Fruit fly (Drosophila melanogaster) whole organism, embryonic: Measurements from ENCODE around the gene sqh.
A peak's percentile ranks its signal among the peaks of the same experiment; 100 is the strongest.

Source experiments
- ATbp ChIP-seq: fragments of 200-800 bp; sonication (Bioruptor generic); optimal IDR thresholded peaks from 2 replicates; lab custom pipeline; 2017; ENCODE audit warnings: missing biosample characterization, mild to moderate bottlenecking, missing genetic modification characterization, missing genetic modification reagents
- CG10274 ChIP-seq: fragments of 200-800 bp; sonication (Bioruptor generic); optimal IDR thresholded peaks from 3 replicates; lab custom pipeline; 2017; ENCODE audit warnings: missing biosample characterization, mild to moderate bottlenecking, missing genetic modification characterization
- CG11398 ChIP-seq: fragments of 200-800 bp; sonication (Bioruptor generic); optimal IDR thresholded peaks from 2 replicates; lab custom pipeline; 2016; ENCODE audit warnings: missing biosample characterization, missing genetic modification characterization
- CG12236 ChIP-seq: fragments of 200-800 bp; sonication (Bioruptor generic); optimal IDR thresholded peaks from 2 replicates; lab custom pipeline; 2016; ENCODE audit warnings: missing biosample characterization, missing genetic modification characterization
- CG12391 ChIP-seq: fragments of 200-800 bp; sonication (Bioruptor generic); optimal IDR thresholded peaks from 3 replicates; lab custom pipeline; 2018; ENCODE audit warnings: missing biosample characterization, mild to moderate bottlenecking, missing genetic modification characterization, moderate library complexity
- CG14965 ChIP-seq: fragments of 200-800 bp; sonication (Bioruptor generic); optimal IDR thresholded peaks from 2 replicates; lab custom pipeline; 2016; ENCODE audit warnings: missing biosample characterization, missing genetic modification characterization, borderline replicate concordance
- CG15011 ChIP-seq: fragments of 200-800 bp; sonication (Bioruptor generic); optimal IDR thresholded peaks from 3 replicates; lab custom pipeline; 2018; ENCODE audit warnings: missing biosample characterization, mild to moderate bottlenecking, missing genetic modification characterization
- CG17328 ChIP-seq: fragments of 200-800 bp; sonication (Bioruptor generic); IDR thresholded peaks from 2 replicates; pipeline ENCODE4 v1.3.6; 2022; ENCODE audit warnings: missing biosample characterization, missing genetic modification characterization
- CG1832 ChIP-seq: fragments of 200-800 bp; sonication (Bioruptor generic); optimal IDR thresholded peaks from 2 replicates; lab custom pipeline; 2017; ENCODE audit warnings: missing biosample characterization, mild to moderate bottlenecking, missing genetic modification characterization, inconsistent platforms
- CG2202 ChIP-seq: fragments of 200-800 bp; sonication (Bioruptor generic); optimal IDR thresholded peaks from 2 replicates; lab custom pipeline; 2018; ENCODE audit warnings: missing biosample characterization, mild to moderate bottlenecking, missing genetic modification characterization
- CG3065 ChIP-seq: fragments of 200-800 bp; sonication (Bioruptor generic); optimal IDR thresholded peaks from 2 replicates; lab custom pipeline; 2016; ENCODE audit warnings: missing biosample characterization, missing genetic modification characterization
- CG31388 ChIP-seq: fragments of 200-800 bp; sonication (Bioruptor generic); optimal IDR thresholded peaks from 2 replicates; lab custom pipeline; 2016; ENCODE audit warnings: missing biosample characterization, missing genetic modification characterization
- CG42726 ChIP-seq: fragments of 200-800 bp; sonication (Bioruptor generic); IDR thresholded peaks from 2 replicates; pipeline ENCODE4 v1.3.6; 2022; ENCODE audit warnings: missing biosample characterization, missing genetic modification characterization; ENCODE audit not compliant: partially characterized antibody
- CG4617 ChIP-seq: fragments of 200-800 bp; sonication (Bioruptor generic); optimal IDR thresholded peaks from 3 replicates; lab custom pipeline; 2016; ENCODE audit warnings: missing biosample characterization, missing genetic modification characterization, borderline replicate concordance
- CG4854 ChIP-seq: fragments of 200-800 bp; sonication (Bioruptor generic); optimal IDR thresholded peaks from 2 replicates; lab custom pipeline; 2016; ENCODE audit warnings: missing biosample characterization, missing genetic modification characterization, inconsistent platforms
- CG6689 ChIP-seq: fragments of 200-800 bp; sonication (Bioruptor generic); IDR thresholded peaks from 2 replicates; pipeline ENCODE4 v1.3.6; 2022; ENCODE audit warnings: missing biosample characterization, missing genetic modification characterization
- CG6854 ChIP-seq: fragments of 200-800 bp; sonication (Bioruptor generic); optimal IDR thresholded peaks from 3 replicates; lab custom pipeline; 2017; ENCODE audit warnings: missing biosample characterization, mild to moderate bottlenecking, missing genetic modification characterization
- CG7987 ChIP-seq: fragments of 200-800 bp; sonication (Bioruptor generic); optimal IDR thresholded peaks from 2 replicates; lab custom pipeline; 2018; ENCODE audit warnings: missing biosample characterization, mild to moderate bottlenecking, missing genetic modification characterization, moderate library complexity
- CTCF ChIP-seq: fragments of 200-800 bp; sonication (Bioruptor generic); optimal IDR thresholded peaks from 2 replicates; lab custom pipeline; 2017; ENCODE audit warnings: missing biosample characterization, mild to moderate bottlenecking, missing genetic modification characterization, moderate library complexity
- D19A ChIP-seq: fragments of 200-800 bp; optimal IDR thresholded peaks from 3 replicates; lab custom pipeline; 2019; ENCODE audit warnings: missing biosample characterization, mild to moderate bottlenecking, missing genetic modification characterization, moderate library complexity
- Doc3 ChIP-seq: fragments of 200-800 bp; sonication (Bioruptor generic); IDR thresholded peaks from 3 replicates; pipeline ENCODE4 v1.3.6; 2022; ENCODE audit warnings: missing biosample characterization, missing genetic modification characterization; ENCODE audit not compliant: partially characterized antibody
- Elba2 ChIP-seq: fragments of 200-800 bp; sonication (Bioruptor generic); optimal IDR thresholded peaks from 3 replicates; lab custom pipeline; 2016; ENCODE audit warnings: missing biosample characterization, missing genetic modification characterization
- HmgZ ChIP-seq: fragments of 200-800 bp; sonication (Bioruptor generic); optimal IDR thresholded peaks from 2 replicates; lab custom pipeline; 2018; ENCODE audit warnings: missing biosample characterization, mild to moderate bottlenecking, missing genetic modification characterization
- Hmr ChIP-seq: fragments of 200-800 bp; sonication (Bioruptor generic); optimal IDR thresholded peaks from 3 replicates; lab custom pipeline; 2017; ENCODE audit warnings: mild to moderate bottlenecking, missing biosample characterization, missing genetic modification reagents, missing genetic modification characterization
- Hr51 ChIP-seq, 2 experiments: fragments of 200-800 bp; sonication (Bioruptor generic); optimal IDR thresholded peaks; 2 replicates in 1 of 2; 3 replicates in 1 of 2; lab custom pipeline; 2016 to 2018; ENCODE audit warnings: missing biosample characterization in 2 of 2, missing genetic modification characterization in 2 of 2, mild to moderate bottlenecking in 1 of 2, moderate library complexity in 1 of 2
- MBD-R2 ChIP-seq: fragments of 200-800 bp; sonication (Bioruptor generic); IDR thresholded peaks from 2 replicates; pipeline ENCODE4 v1.3.6; 2022; ENCODE audit warnings: missing biosample characterization, missing genetic modification characterization
- Mes4 ChIP-seq: fragments of 200-800 bp; sonication (Bioruptor generic); optimal IDR thresholded peaks from 2 replicates; lab custom pipeline; 2016; ENCODE audit warnings: missing biosample characterization, missing genetic modification characterization
- Side ChIP-seq: fragments of 200-800 bp; sonication (Bioruptor generic); optimal IDR thresholded peaks from 2 replicates; lab custom pipeline; 2016; ENCODE audit warnings: missing biosample characterization, missing genetic modification characterization
- abd-A ChIP-seq: fragments of 200-800 bp; sonication (Bioruptor generic); optimal IDR thresholded peaks from 3 replicates; lab custom pipeline; 2019; ENCODE audit warnings: missing biosample characterization, mild to moderate bottlenecking, missing genetic modification characterization, moderate library complexity
- croc ChIP-seq: fragments of 200-800 bp; sonication (Bioruptor generic); conservative IDR thresholded peaks from 3 replicates; pipeline ENCODE4 v1.3.6; 2022; ENCODE audit warnings: missing biosample characterization, missing genetic modification characterization
- dpn ChIP-seq, 2 experiments: fragments of 200-800 bp; sonication (Bioruptor generic); optimal IDR thresholded peaks; 3 replicates each; lab custom pipeline; 2016; ENCODE audit warnings: missing biosample characterization in 2 of 2, missing genetic modification characterization in 2 of 2
- en ChIP-seq: fragments of 200-800 bp; sonication (Bioruptor generic); optimal IDR thresholded peaks from 2 replicates; lab custom pipeline; 2016; ENCODE audit warnings: missing biosample characterization, missing genetic modification characterization
- eve ChIP-seq, 2 experiments: fragments of >200 bp; optimal IDR thresholded peaks; 2 replicates each; lab custom pipeline; 2017; ENCODE audit warnings: missing biosample characterization in 2 of 2, missing genetic modification characterization in 2 of 2
- exex ChIP-seq: fragments of 200-800 bp; sonication (Bioruptor generic); optimal IDR thresholded peaks from 4 replicates; lab custom pipeline; 2018; ENCODE audit warnings: missing biosample characterization, mild to moderate bottlenecking, missing genetic modification characterization, moderate library complexity
- fd96Cb ChIP-seq: fragments of 200-800 bp; sonication (Bioruptor generic); optimal IDR thresholded peaks from 2 replicates; lab custom pipeline; 2018; ENCODE audit warnings: missing biosample characterization, mild to moderate bottlenecking, missing genetic modification characterization, moderate library complexity
- gcm2 ChIP-seq: fragments of 200-800 bp; sonication (Bioruptor generic); optimal IDR thresholded peaks from 2 replicates; lab custom pipeline; 2016; ENCODE audit warnings: missing biosample characterization, missing genetic modification characterization
- h ChIP-seq: fragments of >200 bp; optimal IDR thresholded peaks from 2 replicates; lab custom pipeline; 2017
- hb ChIP-seq: fragments of 200-800 bp; sonication (Bioruptor generic); IDR thresholded peaks from 3 replicates; pipeline ENCODE4 v1.3.6; 2022; ENCODE audit warnings: missing biosample characterization, missing genetic modification characterization; ENCODE audit not compliant: partially characterized antibody
- ind ChIP-seq: fragments of 200-800 bp; sonication (Bioruptor generic); optimal IDR thresholded peaks from 3 replicates; lab custom pipeline; 2016; ENCODE audit warnings: missing biosample characterization, missing genetic modification characterization
- insv ChIP-seq, 2 experiments: fragments of 200-800 bp; sonication (Bioruptor generic); optimal IDR thresholded peaks; 3 replicates each; lab custom pipeline; 2016 to 2018; ENCODE audit warnings: missing biosample characterization in 2 of 2, missing genetic modification characterization in 2 of 2
- lbe ChIP-seq: fragments of 200-800 bp; sonication (Bioruptor generic); optimal IDR thresholded peaks from 2 replicates; lab custom pipeline; 2016; ENCODE audit warnings: missing biosample characterization, mild to moderate bottlenecking, missing genetic modification characterization
- mam ChIP-seq: fragments of 200-800 bp; sonication (Bioruptor generic); optimal IDR thresholded peaks from 3 replicates; lab custom pipeline; 2016; ENCODE audit warnings: missing biosample characterization, missing genetic modification characterization
- mld ChIP-seq: fragments of 200-800 bp; sonication (Bioruptor generic); IDR thresholded peaks from 3 replicates; pipeline ENCODE4 v1.3.6; 2022; ENCODE audit warnings: missing biosample characterization, missing genetic modification characterization; ENCODE audit not compliant: partially characterized antibody
- nmo ChIP-seq: fragments of 200-800 bp; sonication (Bioruptor generic); optimal IDR thresholded peaks from 2 replicates; lab custom pipeline; 2018; ENCODE audit warnings: missing biosample characterization, mild to moderate bottlenecking, missing genetic modification characterization, moderate library complexity
- oc ChIP-seq: fragments of 200-800 bp; sonication (Bioruptor generic); optimal IDR thresholded peaks from 2 replicates; lab custom pipeline; 2018; ENCODE audit warnings: missing biosample characterization, mild to moderate bottlenecking, missing genetic modification characterization, moderate library complexity
- ranshi ChIP-seq: fragments of 200-800 bp; sonication (Bioruptor generic); IDR thresholded peaks from 2 replicates; pipeline ENCODE4 v1.3.6; 2022; ENCODE audit warnings: missing biosample characterization, missing genetic modification characterization
- ro ChIP-seq: fragments of 200-800 bp; sonication (Bioruptor generic); IDR thresholded peaks from 2 replicates; pipeline ENCODE4 v1.3.6; 2022; ENCODE audit warnings: missing biosample characterization, missing genetic modification characterization
- sisA ChIP-seq: fragments of 200-800 bp; sonication (Bioruptor generic); IDR thresholded peaks from 2 replicates; pipeline ENCODE4 v1.3.6; 2022; ENCODE audit warnings: missing biosample characterization, missing genetic modification characterization
- tgo ChIP-seq: fragments of 200-800 bp; sonication (Bioruptor generic); IDR thresholded peaks from 3 replicates; pipeline ENCODE4 v1.3.6; 2022; ENCODE audit warnings: missing biosample characterization, missing genetic modification characterization
- trem ChIP-seq: fragments of 200-800 bp; optimal IDR thresholded peaks from 3 replicates; lab custom pipeline; 2019; ENCODE audit warnings: missing biosample characterization, mild to moderate bottlenecking, missing genetic modification characterization, moderate library complexity
- ttk ChIP-seq: fragments of 200-800 bp; sonication (Bioruptor generic); IDR thresholded peaks from 2 replicates; pipeline ENCODE4 v2.1.2; 2022; ENCODE audit warnings: missing biosample characterization, missing genetic modification characterization
- wdn ChIP-seq: fragments of 200-800 bp; sonication (Bioruptor generic); IDR thresholded peaks from 2 replicates; pipeline ENCODE4 v1.3.6; 2022; ENCODE audit warnings: missing biosample characterization, missing genetic modification characterization

Gene sqh

dm6 chrX:6219845-6220345 is 5.0 kb downstream of the sqh start, which contains the start of gene Efr (continued):
- TF ChIP-seq mam (GFP tag; lab: Kevin White, UChicago) = no peak
- no peak for TF ChIP-seq ttk (GFP tag; lab: Robert Waterston, UW)
- TF ChIP-seq ranshi (GFP tag; lab: Robert Waterston, UW) = no peak
- TF ChIP-seq CG14965 = no peak
- peak; percentile 98 for TF ChIP-seq exex (tag; lab: Kevin White, UChicago)
- TF ChIP-seq CG2202 (tag; lab: Kevin White, UChicago) = no peak
- TF ChIP-seq CG3065 (GFP tag; lab: Kevin White, UChicago) = no peak
- no peak for TF ChIP-seq ind (GFP tag; lab: Kevin White, UChicago)
- peak; percentile 8 for TF ChIP-seq CG7987 (GFP tag; lab: Kevin White, UChicago)
- TF ChIP-seq CG4854 = no peak
- TF ChIP-seq CTCF (GFP tag; lab: Kevin White, UChicago) = no peak
- no peak for TF ChIP-seq CG17328 (GFP tag; lab: Robert Waterston, UW)
- TF ChIP-seq CG42726 (GFP tag; lab: Robert Waterston, UW) = no peak
- no peak for TF ChIP-seq CG11398 (GFP tag; lab: Kevin White, UChicago)
- TF ChIP-seq Hr51 (GFP tag; optimal IDR thresholded peaks at IDR 0.05; lab: Kevin White, UChicago) = no peak
- TF ChIP-seq CG15011 (GFP tag; lab: Kevin White, UChicago) = no peak
- TF ChIP-seq abd-A (tag; lab: Kevin White, UChicago) = peak; percentile 93
- TF ChIP-seq CG1832 (GFP tag; lab: Kevin White, UChicago) = peak; percentile 25
- TF ChIP-seq Mes4 = no peak
- TF ChIP-seq Doc3 (GFP tag; lab: Robert Waterston, UW) = 0 out of 3 replicates have a peak, but pooled peaks have one; percentile 14
- peak; percentile 50 for TF ChIP-seq MBD-R2 (GFP tag; lab: Robert Waterston, UW)
- no peak for TF ChIP-seq Elba2 (GFP tag; lab: Kevin White, UChicago)
- TF ChIP-seq croc (GFP tag; lab: Robert Waterston, UW) = no peak
- TF ChIP-seq h (lab: Kevin White, UChicago) = no peak
- no peak for TF ChIP-seq dpn (GFP tag; optimal IDR thresholded peaks at IDR 0.05; lab: Kevin White, UChicago)
- no peak for TF ChIP-seq nmo
- no peak for TF ChIP-seq ro (GFP tag; lab: Robert Waterston, UW)
- no peak for TF ChIP-seq trem (tag; lab: Kevin White, UChicago)
- TF ChIP-seq CG31388 (GFP tag; lab: Kevin White, UChicago) = no peak
- no peak for TF ChIP-seq Side (GFP tag; lab: Kevin White, UChicago)
- no peak for TF ChIP-seq CG4617 (GFP tag; lab: Kevin White, UChicago)
- TF ChIP-seq fd96Cb (tag; lab: Kevin White, UChicago) = no peak
- no peak for TF ChIP-seq CG6854 (GFP tag; lab: Kevin White, UChicago)
- TF ChIP-seq CG10274 (GFP tag; lab: Kevin White, UChicago) = no peak
- no peak for TF ChIP-seq lbe (GFP tag; lab: Kevin White, UChicago)
- TF ChIP-seq Hmr (GFP tag; lab: Kevin White, UChicago) = peak; percentile 30
- TF ChIP-seq oc (tag; lab: Kevin White, UChicago) = no peak
- no peak for TF ChIP-seq CG12236 (GFP tag; lab: Kevin White, UChicago)
- no peak for TF ChIP-seq sisA (GFP tag; lab: Robert Waterston, UW)
- no peak for TF ChIP-seq insv (GFP tag; optimal IDR thresholded peaks at IDR 0.05; lab: Kevin White, UChicago)
- no peak for TF ChIP-seq mld (GFP tag; lab: Robert Waterston, UW)
- no peak for TF ChIP-seq tgo (GFP tag; lab: Robert Waterston, UW)
- TF ChIP-seq ATbp (GFP tag; lab: Kevin White, UChicago) = no peak
- no peak for TF ChIP-seq wdn (GFP tag; lab: Robert Waterston, UW)
- TF ChIP-seq eve (GFP tag; optimal IDR thresholded peaks at IDR 0.05; lab: Kevin White, UChicago) = no peak
- no peak for TF ChIP-seq CG6689 (GFP tag; lab: Robert Waterston, UW)
- TF ChIP-seq D19A (tag; lab: Kevin White, UChicago) = no peak
- no peak for TF ChIP-seq HmgZ (tag; lab: Kevin White, UChicago)
- TF ChIP-seq hb (GFP tag; lab: Robert Waterston, UW) = no peak
- TF ChIP-seq gcm2 (GFP tag; lab: Kevin White, UChicago) = no peak
- TF ChIP-seq CG12391 (tag; lab: Kevin White, UChicago) = no peak
- no peak for TF ChIP-seq en (GFP tag; lab: Kevin White, UChicago)
